Worm (Caenorhabditis elegans) whole organism, L2 larva: Measurements from ENCODE around the gene E02H4.5.

Experiments used
- C34F6.9 ChIP-seq: fragments of 150-350 bp; optimal IDR thresholded peaks from 2 replicates; lab custom pipeline; 2014; ENCODE audit warnings: missing biosample characterization, missing genetic modification characterization
- F13H6.1 ChIP-seq: sonication (generic microtip); optimal IDR thresholded peaks from 2 replicates; lab custom pipeline; 2016; ENCODE audit warnings: missing genetic modification characterization, missing compliant biosample characterization
- R02D3.7 ChIP-seq: fragments of 150-350 bp; optimal IDR thresholded peaks from 2 replicates; lab custom pipeline; 2014; ENCODE audit warnings: missing biosample characterization, missing genetic modification characterization
- Y55F3AM.14 ChIP-seq: fragments of 200-800 bp; sonication (Bioruptor generic); optimal IDR thresholded peaks from 2 replicates; lab custom pipeline; 2018; ENCODE audit warnings: mild to moderate bottlenecking, missing genetic modification characterization, missing compliant biosample characterization
- ZK546.5 ChIP-seq: sonication (generic microtip); optimal IDR thresholded peaks from 2 replicates; lab custom pipeline; 2017; ENCODE audit warnings: missing biosample characterization, missing genetic modification characterization
- alr-1 ChIP-seq: fragments of 150-350 bp; optimal IDR thresholded peaks from 2 replicates; lab custom pipeline; 2014; ENCODE audit warnings: missing biosample characterization, missing genetic modification characterization
- aly-2 ChIP-seq: fragments of 150-350 bp; optimal IDR thresholded peaks from 2 replicates; lab custom pipeline; 2014; ENCODE audit warnings: missing biosample characterization, missing genetic modification characterization
- ama-1 ChIP-seq: fragments of 150-350 bp; optimal IDR thresholded peaks from 2 replicates; lab custom pipeline; 2018; ENCODE audit warnings: inconsistent platforms
- blmp-1 ChIP-seq: sonication (generic microtip); optimal IDR thresholded peaks from 2 replicates; lab custom pipeline; 2017; ENCODE audit warnings: missing genetic modification characterization, mild to moderate bottlenecking, missing compliant biosample characterization, antibody characterized with exemption, moderate library complexity; ENCODE audit not compliant: insufficient read depth
- ceh-16 ChIP-seq: fragments of 150-350 bp; optimal IDR thresholded peaks from 2 replicates; lab custom pipeline; 2014; ENCODE audit warnings: missing biosample characterization, missing genetic modification characterization
- ceh-82 ChIP-seq: fragments of 150-350 bp; optimal IDR thresholded peaks from 2 replicates; lab custom pipeline; 2014; ENCODE audit warnings: missing biosample characterization, missing genetic modification characterization
- crh-2 ChIP-seq: sonication (generic microtip); optimal IDR thresholded peaks from 2 replicates; lab custom pipeline; 2017; ENCODE audit warnings: missing biosample characterization, missing genetic modification characterization
- dmd-4 ChIP-seq: sonication (generic microtip); optimal IDR thresholded peaks from 2 replicates; lab custom pipeline; 2017; ENCODE audit warnings: missing biosample characterization, missing genetic modification characterization
- egl-27 ChIP-seq: sonication (generic microtip); optimal IDR thresholded peaks from 3 replicates; lab custom pipeline; 2017; ENCODE audit warnings: missing biosample characterization, missing genetic modification reagents, missing genetic modification characterization
- elt-1 ChIP-seq: fragments of 150-350 bp; optimal IDR thresholded peaks from 2 replicates; lab custom pipeline; 2014; ENCODE audit warnings: missing biosample characterization, missing genetic modification characterization
- elt-3 ChIP-seq: sonication (generic microtip); optimal IDR thresholded peaks from 2 replicates; lab custom pipeline; 2017; ENCODE audit warnings: missing biosample characterization, missing genetic modification characterization
- fos-1 ChIP-seq: fragments of 150-350 bp; optimal IDR thresholded peaks from 2 replicates; lab custom pipeline; 2014; ENCODE audit warnings: missing biosample characterization, missing genetic modification characterization
- gmeb-1 ChIP-seq: fragments of 150-350 bp; optimal IDR thresholded peaks from 2 replicates; lab custom pipeline; 2014; ENCODE audit warnings: missing biosample characterization, missing genetic modification characterization
- lin-11 ChIP-seq: fragments of 150-350 bp; sonication (generic microtip); optimal IDR thresholded peaks from 2 replicates; lab custom pipeline; 2014; ENCODE audit warnings: missing biosample characterization, missing genetic modification characterization, inconsistent platforms, mixed read lengths
- lin-13 ChIP-seq: fragments of 150-350 bp; optimal IDR thresholded peaks from 2 replicates; lab custom pipeline; 2014; ENCODE audit warnings: missing biosample characterization, missing genetic modification reagents, missing genetic modification characterization
- lin-39 ChIP-seq: fragments of 150-350 bp; optimal IDR thresholded peaks from 2 replicates; lab custom pipeline; 2014; ENCODE audit warnings: missing biosample characterization, missing genetic modification reagents, missing genetic modification characterization
- lsy-2 ChIP-seq, 2 experiments: fragments of 150-350 bp in 1 of 2; sonication (generic microtip) in 1 of 2; optimal IDR thresholded peaks; 2 replicates each; lab custom pipeline; 2014 to 2017; ENCODE audit warnings: missing biosample characterization in 2 of 2, missing genetic modification characterization in 2 of 2
- mab-5 ChIP-seq: fragments of 150-350 bp; optimal IDR thresholded peaks from 2 replicates; lab custom pipeline; 2014; ENCODE audit warnings: missing biosample characterization, missing genetic modification characterization
- mbf-1 ChIP-seq: sonication (generic microtip); optimal IDR thresholded peaks from 2 replicates; lab custom pipeline; 2017; ENCODE audit warnings: missing biosample characterization, missing genetic modification characterization
- nhr-10 ChIP-seq: sonication (generic microtip); optimal IDR thresholded peaks from 2 replicates; lab custom pipeline; 2017; ENCODE audit warnings: missing biosample characterization, missing genetic modification characterization
- nhr-11 ChIP-seq: fragments of 150-350 bp; optimal IDR thresholded peaks from 2 replicates; lab custom pipeline; 2014; ENCODE audit warnings: missing biosample characterization, missing genetic modification characterization
- nhr-12 ChIP-seq: fragments of 150-350 bp; optimal IDR thresholded peaks from 2 replicates; lab custom pipeline; 2014; ENCODE audit warnings: missing biosample characterization, missing genetic modification characterization
- nhr-129 ChIP-seq: fragments of 150-350 bp; optimal IDR thresholded peaks from 2 replicates; lab custom pipeline; 2014; ENCODE audit warnings: missing biosample characterization, missing genetic modification characterization
- nhr-21 ChIP-seq: fragments of 150-350 bp; optimal IDR thresholded peaks from 2 replicates; lab custom pipeline; 2014; ENCODE audit warnings: missing biosample characterization, missing genetic modification characterization
- nhr-23 ChIP-seq: fragments of 150-350 bp; optimal IDR thresholded peaks from 2 replicates; lab custom pipeline; 2014; ENCODE audit warnings: missing biosample characterization, missing genetic modification reagents, missing genetic modification characterization
- nhr-237 ChIP-seq: fragments of 150-350 bp; optimal IDR thresholded peaks from 2 replicates; lab custom pipeline; 2014; ENCODE audit warnings: missing biosample characterization, missing genetic modification characterization
- nhr-25 ChIP-seq: fragments of 150-350 bp; sonication (generic microtip); optimal IDR thresholded peaks from 3 replicates; lab custom pipeline; 2014; ENCODE audit warnings: missing biosample characterization, missing genetic modification characterization
- nhr-6 ChIP-seq: fragments of 150-350 bp; optimal IDR thresholded peaks from 2 replicates; lab custom pipeline; 2014; ENCODE audit warnings: missing biosample characterization, missing genetic modification characterization
- nhr-77 ChIP-seq: fragments of 150-350 bp; optimal IDR thresholded peaks from 2 replicates; lab custom pipeline; 2014; ENCODE audit warnings: missing biosample characterization, missing genetic modification characterization
- peb-1 ChIP-seq: fragments of 150-350 bp; optimal IDR thresholded peaks from 2 replicates; lab custom pipeline; 2014; ENCODE audit warnings: missing biosample characterization, missing genetic modification characterization
- sem-4 ChIP-seq: fragments of 150-350 bp; optimal IDR thresholded peaks from 2 replicates; lab custom pipeline; 2014; ENCODE audit warnings: missing biosample characterization, missing genetic modification reagents, missing genetic modification characterization
- skn-1 ChIP-seq: sonication (generic microtip); optimal IDR thresholded peaks from 2 replicates; lab custom pipeline; 2017; ENCODE audit warnings: missing biosample characterization, missing genetic modification characterization
- sma-3 ChIP-seq: sonication (generic microtip); optimal IDR thresholded peaks from 2 replicates; lab custom pipeline; 2016; ENCODE audit warnings: missing genetic modification reagents, missing genetic modification characterization, missing compliant biosample characterization
- sma-9 ChIP-seq, 2 experiments: fragments of 150-350 bp in 1 of 2; sonication (generic microtip) in 1 of 2; optimal IDR thresholded peaks; 2 replicates each; lab custom pipeline; 2014 to 2016; ENCODE audit warnings: missing genetic modification characterization in 2 of 2, mild to moderate bottlenecking in 1 of 2, missing biosample characterization in 1 of 2, missing compliant biosample characterization in 1 of 2, missing genetic modification reagents in 1 of 2, moderate library complexity in 1 of 2
- snpc-4 ChIP-seq: fragments of 150-350 bp; optimal IDR thresholded peaks from 2 replicates; lab custom pipeline; 2014; ENCODE audit warnings: missing biosample characterization, missing genetic modification characterization
- unc-39 ChIP-seq: fragments of 150-350 bp; optimal IDR thresholded peaks from 2 replicates; lab custom pipeline; 2014; ENCODE audit warnings: missing biosample characterization, missing genetic modification characterization
- unc-55 ChIP-seq: fragments of 150-350 bp; sonication (generic microtip); optimal IDR thresholded peaks from 3 replicates; lab custom pipeline; 2014; ENCODE audit warnings: missing biosample characterization, missing genetic modification reagents, missing genetic modification characterization
- unc-62 ChIP-seq: fragments of 150-350 bp; optimal IDR thresholded peaks from 2 replicates; lab custom pipeline; 2014; ENCODE audit warnings: missing biosample characterization, missing genetic modification reagents, missing genetic modification characterization
- zag-1 ChIP-seq: fragments of 150-350 bp; optimal IDR thresholded peaks from 2 replicates; lab custom pipeline; 2014; ENCODE audit warnings: missing biosample characterization, missing genetic modification characterization
- ztf-1 ChIP-seq: fragments of 200-800 bp; sonication (Bioruptor generic); conservative IDR thresholded peaks from 2 replicates; pipeline ENCODE4 v1.3.6; 2022; ENCODE audit warnings: missing genetic modification characterization, missing compliant biosample characterization
- ztf-11 ChIP-seq: sonication (generic microtip); optimal IDR thresholded peaks from 2 replicates; lab custom pipeline; 2017; ENCODE audit warnings: missing biosample characterization, missing genetic modification characterization
- ztf-4 ChIP-seq: fragments of 150-350 bp; optimal IDR thresholded peaks from 2 replicates; lab custom pipeline; 2014; ENCODE audit warnings: missing biosample characterization, missing genetic modification characterization

E02H4.5 gene

DNA sequence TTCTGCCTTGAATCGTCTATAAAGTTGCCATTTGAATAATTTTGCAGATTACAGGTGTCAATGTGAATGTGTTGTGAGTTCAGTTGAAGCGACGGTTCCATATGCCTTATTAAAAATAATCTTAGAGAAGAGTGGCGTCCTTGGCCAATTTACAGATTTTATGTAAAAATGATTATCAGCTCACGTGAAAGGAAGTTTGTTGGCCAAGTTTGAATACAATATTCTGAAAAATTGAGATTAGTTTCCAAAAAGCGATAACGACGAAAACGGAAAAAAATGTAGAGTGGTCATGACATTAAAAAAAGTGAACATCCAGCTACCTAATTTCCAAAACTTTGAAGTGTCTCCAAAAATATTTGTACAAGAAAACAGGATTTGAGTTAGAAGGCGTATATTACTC, at the start of gene E02H4.5:
Gene E02H4.5, minus strand, starts transcription at position 101 of the 400 bp plus-strand sequence.
- TF ChIP-seq nhr-25 (tag; lab: Kevin White, UChicago), result no peak
- TF ChIP-seq F13H6.1 (tag; lab: Kevin White, UChicago), result no peak
- TF ChIP-seq crh-2 (tag; lab: Kevin White, UChicago), result no peak
- no peak for TF ChIP-seq snpc-4 (tag; lab: Kevin White, UChicago)
- no peak for TF ChIP-seq nhr-237 (tag; lab: Kevin White, UChicago)
- TF ChIP-seq lin-11, result no peak
- no peak for TF ChIP-seq zag-1 (tag; lab: Kevin White, UChicago)
- TF ChIP-seq unc-39 (tag; lab: Kevin White, UChicago), result no peak
- no peak for TF ChIP-seq egl-27
- no peak for TF ChIP-seq ama-1
- TF ChIP-seq blmp-1 (tag; lab: Kevin White, UChicago), result no peak
- TF ChIP-seq mab-5 (tag; lab: Kevin White, UChicago), result no peak
- TF ChIP-seq Y55F3AM.14 (GFP tag; lab: Kevin White, UChicago), result no peak
- no peak for TF ChIP-seq nhr-129
- TF ChIP-seq unc-55 (GFP tag; lab: Kevin White, UChicago), result no peak
- TF ChIP-seq unc-62 (GFP tag; lab: Kevin White, UChicago), result no peak
- no peak for TF ChIP-seq sma-9 (GFP tag; optimal IDR thresholded peaks at IDR 0.05; lab: Kevin White, UChicago)
- no peak for TF ChIP-seq sma-9 (tag; optimal IDR thresholded peaks at IDR 0.05; lab: Kevin White, UChicago)
- no peak for TF ChIP-seq R02D3.7 (tag; lab: Kevin White, UChicago)
- no peak for TF ChIP-seq nhr-10
- TF ChIP-seq, all 48 proteins: peak for 0

DNA sequence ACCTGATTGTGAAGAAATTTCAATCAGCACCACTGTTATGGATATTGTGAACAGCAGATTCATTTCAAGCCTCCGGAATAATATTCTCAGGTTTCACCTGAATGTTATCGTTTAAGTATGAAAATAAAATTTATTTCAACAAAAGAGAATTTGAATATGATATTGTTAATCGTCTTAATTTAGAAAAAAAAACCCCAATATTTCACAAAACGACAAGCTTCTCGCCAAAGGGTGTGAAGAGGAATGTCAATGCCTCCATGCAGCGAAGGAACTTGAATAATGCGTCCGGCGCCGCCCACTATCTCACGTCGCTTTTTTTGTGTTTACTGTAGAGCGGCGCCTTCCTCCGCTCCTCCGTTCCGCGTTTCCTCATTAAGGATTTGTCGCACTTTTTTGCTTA, 48.1 kb upstream of the E02H4.5 start, which contains the start of gene C11H1.5:
Gene C11H1.5, minus strand, starts transcription at position 101 of the 400 bp plus-strand sequence.
- TF ChIP-seq unc-39 (tag; lab: Kevin White, UChicago) (no peak), nhr-25 (tag; lab: Kevin White, UChicago) (no peak)

DNA sequence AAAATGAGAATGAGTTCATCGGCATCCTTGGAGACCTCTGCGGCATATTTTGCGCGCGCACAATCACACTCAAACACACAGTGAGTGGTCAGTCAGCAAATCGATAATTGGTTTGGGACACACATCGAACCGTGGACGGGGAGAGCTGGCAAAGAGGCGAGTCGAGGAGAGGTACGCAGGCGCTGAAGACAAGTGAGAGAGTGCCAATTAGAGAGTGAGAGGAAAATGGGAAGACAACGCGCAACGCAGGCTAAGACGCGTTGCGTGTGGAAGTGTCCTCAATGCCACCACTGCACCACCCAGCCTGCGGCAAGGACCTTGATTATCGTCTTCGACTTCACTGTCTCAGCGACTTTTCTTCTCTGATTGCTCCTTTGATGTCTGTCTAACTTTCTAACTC, 42.3 kb upstream of the E02H4.5 start:
- no peak for TF ChIP-seq nhr-77 (tag; lab: Kevin White, UChicago)
- TF ChIP-seq lin-39 (tag; lab: Kevin White, UChicago), result no peak
- peak; percentile 47 for TF ChIP-seq sem-4 (tag; lab: Kevin White, UChicago)
- no peak for TF ChIP-seq ztf-1 (GFP tag; lab: Robert Waterston, UW)
- peak; percentile 83 for TF ChIP-seq unc-55 (GFP tag; lab: Kevin White, UChicago)
- TF ChIP-seq ztf-11 (tag; lab: Kevin White, UChicago), result no peak
- peak; percentile 44 for TF ChIP-seq mab-5 (tag; lab: Kevin White, UChicago)
- peak; percentile 13 for TF ChIP-seq fos-1 (tag; lab: Kevin White, UChicago)
- TF ChIP-seq R02D3.7 (tag; lab: Kevin White, UChicago), result no peak
- TF ChIP-seq ztf-4, result peak; percentile 28
- TF ChIP-seq nhr-129, result peak; percentile 91
- TF ChIP-seq lsy-2 (tag; optimal IDR thresholded peaks at IDR 0.05; lab: Kevin White, UChicago), result peak in 1 of 2 experiments; percentile 67
- TF ChIP-seq C34F6.9 (tag; lab: Kevin White, UChicago), result peak; percentile 87
- TF ChIP-seq unc-62 (GFP tag; lab: Kevin White, UChicago), result no peak
- TF ChIP-seq skn-1 (tag; lab: Kevin White, UChicago), result no peak
- no peak for TF ChIP-seq nhr-10
- no peak for TF ChIP-seq nhr-23 (tag; lab: Kevin White, UChicago)
- TF ChIP-seq unc-39 (tag; lab: Kevin White, UChicago), result no peak
- TF ChIP-seq alr-1, result no peak
- TF ChIP-seq sma-3, result peak; percentile 43
- peak; percentile 79 for TF ChIP-seq sma-9 (GFP tag; optimal IDR thresholded peaks at IDR 0.05; lab: Kevin White, UChicago)
- TF ChIP-seq sma-9 (tag; optimal IDR thresholded peaks at IDR 0.05; lab: Kevin White, UChicago), result no peak
- TF ChIP-seq elt-3 (tag; lab: Kevin White, UChicago), result no peak
- no peak for TF ChIP-seq dmd-4 (tag; lab: Kevin White, UChicago)
- TF ChIP-seq blmp-1 (tag; lab: Kevin White, UChicago), result no peak
- TF ChIP-seq nhr-6 (tag; lab: Kevin White, UChicago), result no peak
- TF ChIP-seq aly-2 (tag; lab: Kevin White, UChicago), result no peak
- TF ChIP-seq F13H6.1 (tag; lab: Kevin White, UChicago), result peak; percentile 89
- TF ChIP-seq gmeb-1 (tag; lab: Kevin White, UChicago), result peak; percentile 63
- no peak for TF ChIP-seq ZK546.5
- TF ChIP-seq lin-11, result peak; percentile 25
- no peak for TF ChIP-seq nhr-12
- no peak for TF ChIP-seq ama-1
- no peak for TF ChIP-seq nhr-21 (tag; lab: Kevin White, UChicago)
- TF ChIP-seq ceh-16 (tag; lab: Kevin White, UChicago), result no peak
- TF ChIP-seq snpc-4 (tag; lab: Kevin White, UChicago), result peak; percentile 55
- TF ChIP-seq nhr-25 (tag; lab: Kevin White, UChicago), result peak; percentile 52
- no peak for TF ChIP-seq mbf-1 (tag; lab: Kevin White, UChicago)
- TF ChIP-seq nhr-237 (tag; lab: Kevin White, UChicago), result no peak
- TF ChIP-seq crh-2 (tag; lab: Kevin White, UChicago), result peak; percentile 83
- TF ChIP-seq nhr-11 (tag; lab: Kevin White, UChicago), result no peak
- TF ChIP-seq ceh-82 (tag; lab: Kevin White, UChicago), result no peak
- peak; percentile 78 for TF ChIP-seq lin-13 (GFP tag; lab: Kevin White, UChicago)
- TF ChIP-seq egl-27, result peak; percentile 62
- no peak for TF ChIP-seq elt-1 (tag; lab: Kevin White, UChicago)
- no peak for TF ChIP-seq Y55F3AM.14 (GFP tag; lab: Kevin White, UChicago)
- TF ChIP-seq peb-1 (tag; lab: Kevin White, UChicago), result peak; percentile 80
